Fruit fly (Drosophila melanogaster) whole organism, embryonic: Measurements from ENCODE around the gene CG44001.
A peak's percentile ranks its signal among the peaks of the same experiment; 100 is the strongest.

ENCODE experiments used
- ATbp ChIP-seq: fragments of 200-800 bp; sonication (Bioruptor generic); optimal IDR thresholded peaks from 2 replicates; lab custom pipeline; 2017; ENCODE audit warnings: missing biosample characterization, mild to moderate bottlenecking, missing genetic modification characterization, missing genetic modification reagents
- Ada2b ChIP-seq: fragments of 200-800 bp; sonication (Bioruptor generic); IDR thresholded peaks from 2 replicates; pipeline ENCODE4 v1.3.6; 2022; ENCODE audit warnings: missing biosample characterization, missing genetic modification characterization
- Aef1 ChIP-seq: fragments of 200-800 bp; sonication (Bioruptor generic); IDR thresholded peaks from 3 replicates; pipeline ENCODE4 v1.3.6; 2022; ENCODE audit warnings: missing biosample characterization, missing genetic modification characterization
- CG10366 ChIP-seq: fragments of 200-800 bp; sonication (Bioruptor generic); IDR thresholded peaks from 2 replicates; pipeline ENCODE4 v1.3.6; 2022; ENCODE audit warnings: missing biosample characterization, missing genetic modification characterization
- CG10431 ChIP-seq: fragments of 200-800 bp; sonication (Bioruptor generic); optimal IDR thresholded peaks from 3 replicates; lab custom pipeline; 2018; ENCODE audit warnings: missing biosample characterization, mild to moderate bottlenecking, missing genetic modification characterization
- CG10979 ChIP-seq: fragments of 200-800 bp; sonication (Bioruptor generic); optimal IDR thresholded peaks from 2 replicates; lab custom pipeline; 2018; ENCODE audit warnings: missing biosample characterization, mild to moderate bottlenecking, missing genetic modification characterization, moderate library complexity
- CG11695 ChIP-seq: fragments of 200-800 bp; sonication (Bioruptor generic); IDR thresholded peaks from 3 replicates; pipeline ENCODE4 v1.3.6; 2022; ENCODE audit warnings: missing biosample characterization, missing genetic modification characterization
- CG12391 ChIP-seq: fragments of 200-800 bp; sonication (Bioruptor generic); optimal IDR thresholded peaks from 3 replicates; lab custom pipeline; 2018; ENCODE audit warnings: missing biosample characterization, mild to moderate bottlenecking, missing genetic modification characterization, moderate library complexity
- CG14965 ChIP-seq: fragments of 200-800 bp; sonication (Bioruptor generic); optimal IDR thresholded peaks from 2 replicates; lab custom pipeline; 2016; ENCODE audit warnings: missing biosample characterization, missing genetic modification characterization, borderline replicate concordance
- CG17568 ChIP-seq: fragments of 200-800 bp; sonication (Bioruptor generic); optimal IDR thresholded peaks from 2 replicates; lab custom pipeline; 2018; ENCODE audit warnings: missing biosample characterization, mild to moderate bottlenecking, missing genetic modification characterization, moderate library complexity
- CG18262 ChIP-seq: fragments of 200-800 bp; optimal IDR thresholded peaks from 3 replicates; lab custom pipeline; 2019; ENCODE audit warnings: missing biosample characterization, mild to moderate bottlenecking, missing genetic modification characterization, moderate library complexity
- CG18619 ChIP-seq: fragments of 200-800 bp; sonication (Bioruptor generic); optimal IDR thresholded peaks from 3 replicates; lab custom pipeline; 2017; ENCODE audit warnings: missing biosample characterization, mild to moderate bottlenecking, missing genetic modification characterization
- CG18764 ChIP-seq: fragments of 200-800 bp; sonication (Bioruptor generic); optimal IDR thresholded peaks from 3 replicates; lab custom pipeline; 2016; ENCODE audit warnings: missing biosample characterization, missing genetic modification characterization
- CG2199 ChIP-seq: fragments of 200-800 bp; sonication (Bioruptor generic); IDR thresholded peaks from 3 replicates; pipeline ENCODE4 v1.3.6; 2022; ENCODE audit warnings: missing biosample characterization, missing genetic modification characterization
- CG2889 ChIP-seq: fragments of 200-800 bp; sonication (Bioruptor generic); IDR thresholded peaks from 3 replicates; pipeline ENCODE4 v1.3.6; 2022; ENCODE audit warnings: missing biosample characterization, missing genetic modification characterization
- CG7745 ChIP-seq: fragments of 200-800 bp; sonication (Bioruptor generic); optimal IDR thresholded peaks from 2 replicates; lab custom pipeline; 2018; ENCODE audit warnings: missing biosample characterization, mild to moderate bottlenecking, missing genetic modification characterization, moderate library complexity
- CG8944 ChIP-seq: fragments of 200-800 bp; sonication (Bioruptor generic); optimal IDR thresholded peaks from 3 replicates; lab custom pipeline; 2016; ENCODE audit warnings: missing biosample characterization, missing genetic modification characterization
- CG9727 ChIP-seq: fragments of 200-800 bp; sonication (Bioruptor generic); optimal IDR thresholded peaks from 3 replicates; lab custom pipeline; 2017; ENCODE audit warnings: missing biosample characterization, mild to moderate bottlenecking, missing genetic modification characterization
- D19B ChIP-seq: fragments of 200-800 bp; sonication (Bioruptor generic); optimal IDR thresholded peaks from 2 replicates; lab custom pipeline; 2017; ENCODE audit warnings: missing biosample characterization, mild to moderate bottlenecking, missing genetic modification characterization
- Dbx ChIP-seq: fragments of 200-800 bp; sonication (Bioruptor generic); IDR thresholded peaks from 3 replicates; pipeline ENCODE4 v1.3.6; 2022; ENCODE audit warnings: missing biosample characterization, missing genetic modification characterization
- Dip3 ChIP-seq: fragments of 200-800 bp; sonication (Bioruptor generic); optimal IDR thresholded peaks from 3 replicates; lab custom pipeline; 2016; ENCODE audit warnings: missing biosample characterization, missing genetic modification characterization
- Drgx ChIP-seq: fragments of 200-800 bp; sonication (Bioruptor generic); IDR thresholded peaks from 2 replicates; pipeline ENCODE4 v1.3.6; 2022; ENCODE audit warnings: missing biosample characterization, missing genetic modification characterization
- Ets65A ChIP-seq: fragments of 200-800 bp; sonication (Bioruptor generic); peaks from one replicate; lab custom pipeline; 2016; ENCODE audit warnings: missing biosample characterization, missing genetic modification characterization
- Gug ChIP-seq: fragments of 200-800 bp; sonication (Bioruptor generic); IDR thresholded peaks from 4 replicates; pipeline ENCODE4 v1.3.6; 2022; ENCODE audit warnings: missing biosample characterization, missing genetic modification characterization
- HLH4C ChIP-seq: fragments of 200-800 bp; sonication (Bioruptor generic); IDR thresholded peaks from 3 replicates; pipeline ENCODE4 v1.3.6; 2022; ENCODE audit warnings: missing biosample characterization, missing genetic modification characterization; ENCODE audit not compliant: partially characterized antibody
- Hey ChIP-seq: fragments of 200-800 bp; sonication (Bioruptor generic); optimal IDR thresholded peaks from 3 replicates; lab custom pipeline; 2018; ENCODE audit warnings: missing biosample characterization, mild to moderate bottlenecking, missing genetic modification characterization
- NFAT ChIP-seq: fragments of 200-800 bp; sonication (Bioruptor generic); IDR thresholded peaks from 2 replicates; pipeline ENCODE4 v1.3.6; 2022; ENCODE audit warnings: missing biosample characterization, missing genetic modification characterization
- Rx ChIP-seq: fragments of 200-800 bp; sonication (Bioruptor generic); IDR thresholded peaks from 2 replicates; pipeline ENCODE4 v1.3.6; 2022; ENCODE audit warnings: missing biosample characterization, missing genetic modification characterization
- Six4 ChIP-seq: fragments of 200-800 bp; sonication (Bioruptor generic); optimal IDR thresholded peaks from 2 replicates; lab custom pipeline; 2016; ENCODE audit warnings: missing biosample characterization, missing genetic modification characterization
- Xrp1 ChIP-seq: fragments of 200-800 bp; sonication (Bioruptor generic); IDR thresholded peaks from 2 replicates; pipeline ENCODE4 v1.3.6; 2022; ENCODE audit warnings: missing biosample characterization, missing genetic modification characterization
- ab ChIP-seq: fragments of 200-800 bp; sonication (Bioruptor generic); optimal IDR thresholded peaks from 2 replicates; lab custom pipeline; 2016; ENCODE audit warnings: missing biosample characterization, missing genetic modification characterization
- bbx ChIP-seq: fragments of 200-800 bp; sonication (Bioruptor generic); IDR thresholded peaks from 2 replicates; pipeline ENCODE4 v1.3.6; 2022; ENCODE audit warnings: missing biosample characterization, missing genetic modification characterization; ENCODE audit not compliant: partially characterized antibody
- danr ChIP-seq: fragments of 200-800 bp; sonication (Bioruptor generic); IDR thresholded peaks from 2 replicates; pipeline ENCODE4 v1.3.6; 2022; ENCODE audit warnings: missing biosample characterization, missing genetic modification characterization
- eyg ChIP-seq: fragments of 200-800 bp; sonication (Bioruptor generic); optimal IDR thresholded peaks from 3 replicates; lab custom pipeline; 2016; ENCODE audit warnings: missing biosample characterization, missing genetic modification characterization
- fd102C ChIP-seq: fragments of 200-800 bp; sonication (Bioruptor generic); optimal IDR thresholded peaks from 2 replicates; lab custom pipeline; 2018; ENCODE audit warnings: missing biosample characterization, mild to moderate bottlenecking, missing genetic modification characterization, moderate library complexity
- fd96Cb ChIP-seq: fragments of 200-800 bp; sonication (Bioruptor generic); optimal IDR thresholded peaks from 2 replicates; lab custom pipeline; 2018; ENCODE audit warnings: missing biosample characterization, mild to moderate bottlenecking, missing genetic modification characterization, moderate library complexity
- lilli ChIP-seq: fragments of 200-800 bp; sonication (Bioruptor generic); optimal IDR thresholded peaks from 3 replicates; lab custom pipeline; 2016; ENCODE audit warnings: missing biosample characterization, missing genetic modification characterization
- lov ChIP-seq, 2 experiments: fragments of 200-800 bp in 1 of 2; fragments of >200 bp in 1 of 2; sonication (Bioruptor generic) in 1 of 2; IDR thresholded peaks in 1 of 2; optimal IDR thresholded peaks in 1 of 2; 2 replicates in 1 of 2; 3 replicates in 1 of 2; pipeline versions ENCODE4 v1.3.6 to Lab custom; 2017 to 2022; ENCODE audit warnings: missing biosample characterization in 1 of 2, missing genetic modification characterization in 1 of 2
- mirr ChIP-seq: fragments of 200-800 bp; sonication (Bioruptor generic); optimal IDR thresholded peaks from 3 replicates; lab custom pipeline; 2018; ENCODE audit warnings: missing biosample characterization, mild to moderate bottlenecking, missing genetic modification characterization
- phol ChIP-seq: fragments of 200-800 bp; sonication (Bioruptor generic); optimal IDR thresholded peaks from 3 replicates; lab custom pipeline; 2018; ENCODE audit warnings: missing biosample characterization, mild to moderate bottlenecking, missing genetic modification characterization, moderate library complexity
- pnt ChIP-seq: fragments of 200-800 bp; sonication (Bioruptor generic); optimal IDR thresholded peaks from 3 replicates; lab custom pipeline; 2016; ENCODE audit warnings: missing biosample characterization, missing genetic modification characterization
- schlank ChIP-seq: fragments of 200-800 bp; sonication (Bioruptor generic); optimal IDR thresholded peaks from 2 replicates; lab custom pipeline; 2018; ENCODE audit warnings: missing biosample characterization, mild to moderate bottlenecking, missing genetic modification characterization
- sens ChIP-seq: fragments of 200-800 bp; sonication (Bioruptor generic); peaks from one replicate; lab custom pipeline; 2016; ENCODE audit warnings: missing biosample characterization, missing genetic modification characterization
- slou ChIP-seq: fragments of 200-800 bp; sonication (Bioruptor generic); optimal IDR thresholded peaks from 3 replicates; lab custom pipeline; 2016; ENCODE audit warnings: missing biosample characterization, missing genetic modification characterization
- sug ChIP-seq: fragments of 200-800 bp; optimal IDR thresholded peaks from 2 replicates; lab custom pipeline; 2019; ENCODE audit warnings: missing biosample characterization, mild to moderate bottlenecking, missing genetic modification characterization, moderate library complexity
- tgo ChIP-seq: fragments of 200-800 bp; sonication (Bioruptor generic); IDR thresholded peaks from 3 replicates; pipeline ENCODE4 v1.3.6; 2022; ENCODE audit warnings: missing biosample characterization, missing genetic modification characterization
- twi ChIP-seq: fragments of 200-800 bp; optimal IDR thresholded peaks from 2 replicates; lab custom pipeline; 2019; ENCODE audit warnings: missing biosample characterization, mild to moderate bottlenecking, missing genetic modification characterization, moderate library complexity
- tx ChIP-seq: fragments of 200-800 bp; sonication (Bioruptor generic); optimal IDR thresholded peaks from 2 replicates; lab custom pipeline; 2016; ENCODE audit warnings: missing biosample characterization, missing genetic modification characterization
- vfl ChIP-seq: fragments of 200-800 bp; sonication (Bioruptor generic); optimal IDR thresholded peaks from 2 replicates; lab custom pipeline; 2016; ENCODE audit warnings: missing biosample characterization, missing genetic modification characterization
- wek ChIP-seq: fragments of 200-800 bp; sonication (Bioruptor generic); optimal IDR thresholded peaks from 3 replicates; lab custom pipeline; 2018; ENCODE audit warnings: missing biosample characterization, mild to moderate bottlenecking, missing genetic modification characterization, moderate library complexity
- zen ChIP-seq: fragments of 200-800 bp; sonication (Bioruptor generic); optimal IDR thresholded peaks from 3 replicates; lab custom pipeline; 2018; ENCODE audit warnings: missing biosample characterization, mild to moderate bottlenecking, missing genetic modification characterization, moderate library complexity
- zfh1 ChIP-seq: fragments of 200-800 bp; sonication (Bioruptor generic); IDR thresholded peaks from 3 replicates; pipeline ENCODE4 v1.3.6; 2022; ENCODE audit warnings: missing biosample characterization, missing genetic modification characterization

Gene CG44001

dm6 chr2L:5092145-5092544 is 49.1 kb downstream of the CG44001 start (continued):
- no peak for TF ChIP-seq CG2889 (GFP tag; lab: Robert Waterston, UW)
- no peak for TF ChIP-seq bbx (GFP tag; lab: Robert Waterston, UW)
- TF ChIP-seq CG7745: no peak
- peak; percentile 44; the same call in 1 of the 2 replicates for TF ChIP-seq NFAT (GFP tag; lab: Robert Waterston, UW)
- no peak for TF ChIP-seq pnt
- peak; percentile 27 for TF ChIP-seq sug (tag; lab: Kevin White, UChicago)
- no peak for TF ChIP-seq fd96Cb
- no peak for TF ChIP-seq D19B
- TF ChIP-seq CG12391 (tag; lab: Kevin White, UChicago): no peak
- TF ChIP-seq CG18262 (tag; lab: Kevin White, UChicago): no peak
- 0 out of 3 replicates have a peak, but pooled peaks have one; percentile 31 for TF ChIP-seq CG11695 (GFP tag; lab: Robert Waterston, UW)
- TF ChIP-seq CG10979 (tag; lab: Kevin White, UChicago): no peak
- TF ChIP-seq tgo (GFP tag; lab: Robert Waterston, UW): no peak
- no peak for TF ChIP-seq twi (tag; lab: Kevin White, UChicago)
- no peak for TF ChIP-seq HLH4C (GFP tag; lab: Robert Waterston, UW)
- no peak for TF ChIP-seq Aef1 (GFP tag; lab: Robert Waterston, UW)
- TF ChIP-seq CG10366 (GFP tag; lab: Robert Waterston, UW): no peak
- no peak for TF ChIP-seq phol (tag; lab: Kevin White, UChicago)
- peak; percentile 19 for TF ChIP-seq Dip3
- no peak for TF ChIP-seq CG9727 (GFP tag; lab: Kevin White, UChicago)
- no peak for TF ChIP-seq Rx (GFP tag; lab: Robert Waterston, UW)
- no peak for TF ChIP-seq CG8944 (GFP tag; lab: Kevin White, UChicago)
- no peak for TF ChIP-seq schlank
- no peak for TF ChIP-seq Dbx
- TF ChIP-seq Six4 (GFP tag; lab: Kevin White, UChicago): no peak
- no peak for TF ChIP-seq tx
- TF ChIP-seq danr (GFP tag; lab: Robert Waterston, UW): no peak
- no peak for TF ChIP-seq ATbp (GFP tag; lab: Kevin White, UChicago)
- no peak for TF ChIP-seq CG14965 (GFP tag; lab: Kevin White, UChicago)
- no peak for TF ChIP-seq CG17568 (GFP tag; lab: Kevin White, UChicago)
- no peak for TF ChIP-seq CG18764 (GFP tag; lab: Kevin White, UChicago)
- no peak for TF ChIP-seq lov (optimal IDR thresholded peaks at IDR 0.05; lab: Kevin White, UChicago)
- no peak for TF ChIP-seq lov (GFP tag; IDR thresholded peaks at IDR 0.05; lab: Robert Waterston, UW)
- TF ChIP-seq lilli (GFP tag; lab: Kevin White, UChicago): peak; percentile 22
- TF ChIP-seq Ada2b (GFP tag; lab: Robert Waterston, UW): no peak
- TF ChIP-seq zfh1 (GFP tag; lab: Robert Waterston, UW): no peak
- no peak for TF ChIP-seq Gug
- no peak for TF ChIP-seq CG18619 (GFP tag; lab: Kevin White, UChicago)
- TF ChIP-seq CG10431 (GFP tag; lab: Kevin White, UChicago): no peak
- TF ChIP-seq CG2199 (GFP tag; lab: Robert Waterston, UW): peak; percentile 47; the same call in 1 of the 3 replicates
- peak; percentile 6 for TF ChIP-seq Ets65A (GFP tag; lab: Kevin White, UChicago)
- TF ChIP-seq zen (tag; lab: Kevin White, UChicago): no peak
- no peak for TF ChIP-seq Hey (tag; lab: Kevin White, UChicago)
- no peak for TF ChIP-seq vfl (GFP tag; lab: Kevin White, UChicago)
- no peak for TF ChIP-seq slou (GFP tag; lab: Kevin White, UChicago)
- no peak for TF ChIP-seq wek (GFP tag; lab: Kevin White, UChicago)
- TF ChIP-seq Xrp1 (GFP tag; lab: Robert Waterston, UW): peak; percentile 37; the same call in 1 of the 2 replicates
- TF ChIP-seq eyg (GFP tag; lab: Kevin White, UChicago): no peak
- no peak for TF ChIP-seq ab (GFP tag; lab: Kevin White, UChicago)
- TF ChIP-seq sens: peak; percentile 65
- TF ChIP-seq fd102C (GFP tag; lab: Kevin White, UChicago): no peak
- TF ChIP-seq Drgx (GFP tag; lab: Robert Waterston, UW): no peak
- no peak for TF ChIP-seq mirr (GFP tag; lab: Kevin White, UChicago)
